Worm (Caenorhabditis elegans) whole organism, late embryonic: ENCODE results near the gene srbc-1.

Source experiments
- ama-1 ChIP-seq: fragments of 150-350 bp; optimal IDR thresholded peaks from 2 replicates; lab custom pipeline; 2014
- ceh-30 ChIP-seq: fragments of 150-350 bp; optimal IDR thresholded peaks from 2 replicates; lab custom pipeline; 2014; ENCODE audit warnings: missing biosample characterization, missing genetic modification characterization
- che-1 ChIP-seq: sonication (generic microtip); optimal IDR thresholded peaks from 2 replicates; lab custom pipeline; 2016; ENCODE audit warnings: mild to moderate bottlenecking, missing genetic modification characterization, missing compliant biosample characterization
- fkh-10 ChIP-seq: fragments of 150-350 bp; optimal IDR thresholded peaks from 2 replicates; lab custom pipeline; 2014; ENCODE audit warnings: missing biosample characterization, missing genetic modification reagents, missing genetic modification characterization
- gmeb-2 ChIP-seq: sonication (generic microtip); optimal IDR thresholded peaks from 2 replicates; lab custom pipeline; 2016; ENCODE audit warnings: missing genetic modification characterization, inconsistent platforms, missing compliant biosample characterization
- hlh-30 ChIP-seq: sonication (generic microtip); optimal IDR thresholded peaks from 2 replicates; lab custom pipeline; 2017; ENCODE audit warnings: antibody characterized with exemption, missing genetic modification characterization, missing compliant biosample characterization; ENCODE audit not compliant: insufficient read depth
- hlh-8 ChIP-seq: sonication (generic microtip); optimal IDR thresholded peaks from 2 replicates; lab custom pipeline; 2016; ENCODE audit warnings: missing genotype, missing genetic modification characterization, missing compliant biosample characterization
- pha-4 ChIP-seq: fragments of 150-350 bp; optimal IDR thresholded peaks from 2 replicates; lab custom pipeline; 2018; ENCODE audit warnings: missing biosample characterization, missing genetic modification reagents, missing genetic modification characterization
- sox-4 ChIP-seq: sonication (generic microtip); optimal IDR thresholded peaks from 2 replicates; lab custom pipeline; 2017; ENCODE audit warnings: mild to moderate bottlenecking, missing genetic modification characterization, inconsistent platforms, missing compliant biosample characterization
- tbx-7 ChIP-seq: sonication (generic microtip); optimal IDR thresholded peaks from 2 replicates; lab custom pipeline; 2016; ENCODE audit warnings: missing genotype, missing genetic modification characterization, missing compliant biosample characterization
- unc-55 ChIP-seq: sonication (generic microtip); optimal IDR thresholded peaks from 2 replicates; lab custom pipeline; 2017; ENCODE audit warnings: missing biosample characterization, missing genetic modification reagents, missing genetic modification characterization

DNA sequence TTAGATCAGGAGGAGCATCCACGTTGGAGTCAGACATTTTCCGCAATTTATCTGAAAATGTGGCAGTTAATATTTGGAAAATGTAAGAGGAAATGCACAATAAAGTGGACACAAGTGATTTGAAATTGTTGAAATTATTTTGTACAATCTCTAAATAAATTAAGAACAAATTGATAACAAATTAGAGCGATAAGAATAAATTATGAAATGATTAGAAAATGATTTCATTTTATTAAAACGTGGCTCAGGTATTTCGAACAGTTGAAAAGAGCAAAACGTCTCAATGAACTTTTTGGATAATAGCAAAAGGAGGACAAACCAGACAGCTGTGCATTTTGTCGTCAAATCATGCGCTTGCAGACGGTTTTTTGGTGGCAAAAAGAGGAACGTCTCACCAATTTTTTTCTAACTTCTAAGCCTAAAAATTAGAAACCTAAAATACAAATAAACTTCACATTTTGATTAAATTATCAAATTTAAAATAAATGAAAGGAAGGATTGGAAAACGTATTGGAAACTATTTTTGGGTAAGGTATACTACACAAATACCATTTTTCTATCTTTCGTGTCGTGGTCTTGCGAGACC is 44.7 kb upstream of the srbc-1 start, which contains the start of gene fbxa-65:
- TF ChIP-seq pha-4 (tag; lab: Kevin White, UChicago) (no peak), hlh-30 (tag; lab: Kevin White, UChicago) (no peak), che-1 (tag; lab: Kevin White, UChicago) (no peak), unc-55 (GFP tag; lab: Kevin White, UChicago) (no peak), tbx-7 (no peak), ceh-30 (tag; lab: Kevin White, UChicago) (no peak), gmeb-2 (tag; lab: Kevin White, UChicago) (no peak), hlh-8 (tag; lab: Kevin White, UChicago) (no peak), ama-1 (lab: Kevin White, UChicago) (no peak), fkh-10 (GFP tag; lab: Kevin White, UChicago) (no peak), sox-4 (tag; lab: Kevin White, UChicago) (no peak)
